Worm (Caenorhabditis elegans): ENCODE data around the gene Y54G2A.72.
A peak's percentile ranks its signal among the peaks of the same experiment; 100 is the strongest.

Y54G2A.72 gene

DNA sequence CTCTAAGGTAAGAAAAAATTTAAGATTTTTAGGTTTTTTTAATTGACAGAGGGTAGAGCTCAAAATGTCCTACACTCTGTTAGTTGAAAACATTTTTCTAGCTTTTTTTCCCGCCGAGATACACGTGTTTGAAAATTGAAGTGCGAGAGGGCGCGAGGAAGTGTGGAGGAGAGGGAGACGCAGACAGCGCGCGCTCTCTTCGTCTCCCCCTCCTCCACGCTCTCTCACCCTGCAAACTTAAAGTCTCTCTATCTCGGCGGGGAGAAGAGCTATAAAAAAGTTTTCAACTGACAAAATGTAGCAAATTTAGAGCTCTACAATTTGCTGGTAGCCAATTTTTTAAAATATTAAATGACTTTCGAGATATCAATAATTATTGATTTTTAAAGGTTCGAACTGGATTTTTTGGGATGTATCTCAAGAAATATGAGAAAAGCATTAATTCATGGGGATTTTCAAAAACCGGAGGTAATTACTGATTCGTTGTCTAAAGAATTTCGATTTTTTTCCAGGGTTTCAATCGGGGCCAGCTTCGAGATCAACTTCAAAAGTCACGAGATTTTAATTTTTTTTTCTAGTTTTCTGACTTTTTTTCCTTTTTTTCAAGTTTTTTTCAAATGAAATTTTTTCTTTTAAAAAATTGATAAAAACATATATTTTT is 12.8 kb upstream of the Y54G2A.72 start (continued):
- TF ChIP-seq egrh-3 (GFP tag; IDR thresholded peaks at IDR 0.05) (no peak; the same call in 1 of the 2 replicates), sptf-2 (GFP tag; optimal IDR thresholded peaks at IDR 0.05) (no peak), F55B11.4 (tag; optimal IDR thresholded peaks at IDR 0.05; ENCODE audit: borderline replicate concordance, insufficient read depth) (no peak), C17E4.6 (GFP tag; IDR thresholded peaks at IDR 0.05) (no peak), hmg-1.2 (GFP tag; IDR thresholded peaks at IDR 0.05) (peak; percentile 90), mel-28 (tag; optimal IDR thresholded peaks at IDR 0.05; ENCODE audit: borderline replicate concordance) (no peak), pha-4 (tag; optimal IDR thresholded peaks at IDR 0.05) (no peak), ztf-6 (GFP tag; IDR thresholded peaks at IDR 0.05) (no peak), madf-8 (GFP tag; conservative IDR thresholded peaks at IDR 0.05) (no peak), nhr-80 (tag; optimal IDR thresholded peaks at IDR 0.05) (no peak), ceh-79 (tag; optimal IDR thresholded peaks at IDR 0.05) (peak; percentile 64), F57A8.1 (GFP tag; optimal IDR thresholded peaks at IDR 0.05) (no peak), ccch-3 (GFP tag; optimal IDR thresholded peaks at IDR 0.05) (no peak), atf-7 (tag; optimal IDR thresholded peaks at IDR 0.05) (no peak), egl-18 (GFP tag; IDR thresholded peaks at IDR 0.05) (no peak), lin-35 (GFP tag; optimal IDR thresholded peaks at IDR 0.05) (no peak), ztf-22 (GFP tag; optimal IDR thresholded peaks at IDR 0.05) (no peak), sdz-38 (tag; optimal IDR thresholded peaks at IDR 0.05) (no peak), athp-1 (tag; optimal IDR thresholded peaks at IDR 0.05) (peak; percentile 49), lin-26 (GFP tag; IDR thresholded peaks at IDR 0.05) (0 out of 2 replicates have a peak, but pooled peaks have one; percentile 41), ztf-26 (tag; optimal IDR thresholded peaks at IDR 0.05) (peak; percentile 74), T07F8.4 (tag; optimal IDR thresholded peaks at IDR 0.05) (no peak), ceh-91 (GFP tag; IDR thresholded peaks at IDR 0.05) (no peak), cebp-2 (GFP tag; IDR thresholded peaks at IDR 0.05) (no peak), F52B5.7 (tag; optimal IDR thresholded peaks at IDR 0.05) (peak; percentile 69), gei-17 (GFP tag; optimal IDR thresholded peaks at IDR 0.05) (no peak), snpc-3.4 (tag; optimal IDR thresholded peaks at IDR 0.05) (no peak), snpc-1.1 (tag; optimal IDR thresholded peaks at IDR 0.05; ENCODE audit: insufficient read depth) (no peak), nhr-27 (tag; optimal IDR thresholded peaks at IDR 0.05) (no peak), F23B12.7 (tag; optimal IDR thresholded peaks at IDR 0.05; ENCODE audit: insufficient read depth) (no peak), rec-8 (tag; optimal IDR thresholded peaks at IDR 0.05) (no peak), efl-1 (GFP tag; optimal IDR thresholded peaks at IDR 0.05) (no peak), snpc-4 (GFP tag; optimal IDR thresholded peaks at IDR 0.05) (no peak), snpc-4 (tag; optimal IDR thresholded peaks at IDR 0.05) (no peak), ekl-4 (GFP tag; IDR thresholded peaks at IDR 0.05) (0 out of 2 replicates have a peak, but pooled peaks have one; percentile 8), nfya-2 (GFP tag; IDR thresholded peaks at IDR 0.05) (no peak), ceh-27 (GFP tag; optimal IDR thresholded peaks at IDR 0.05) (no peak), aptf-2 (GFP tag; conservative IDR thresholded peaks at IDR 0.05) (no peak), attf-6 (GFP tag; IDR thresholded peaks at IDR 0.05) (no peak), F49E8.2 (tag; optimal IDR thresholded peaks at IDR 0.05; ENCODE audit: insufficient read depth) (no peak), Y53G8AR.9 (GFP tag; conservative IDR thresholded peaks at IDR 0.05) (peak; percentile 29; the same call in 1 of the 2 replicates), lin-40 (tag; optimal IDR thresholded peaks at IDR 0.05) (peak; percentile 7), Y95B8A.8 (GFP tag; IDR thresholded peaks at IDR 0.05) (no peak), die-1 (tag; optimal IDR thresholded peaks at IDR 0.05) (no peak), ama-1 (optimal IDR thresholded peaks at IDR 0.05) (no peak), ama-1 (GFP tag; optimal IDR thresholded peaks at IDR 0.05) (no peak), ztf-25 (GFP tag; IDR thresholded peaks at IDR 0.05) (no peak), chd-7 (tag; optimal IDR thresholded peaks at IDR 0.05) (peak; percentile 62)
